Fruit fly (Drosophila melanogaster): ENCODE results near the gene CG17242.
A peak's percentile ranks its signal among the peaks of the same experiment; 100 is the strongest.

CG17242 gene

DNA sequence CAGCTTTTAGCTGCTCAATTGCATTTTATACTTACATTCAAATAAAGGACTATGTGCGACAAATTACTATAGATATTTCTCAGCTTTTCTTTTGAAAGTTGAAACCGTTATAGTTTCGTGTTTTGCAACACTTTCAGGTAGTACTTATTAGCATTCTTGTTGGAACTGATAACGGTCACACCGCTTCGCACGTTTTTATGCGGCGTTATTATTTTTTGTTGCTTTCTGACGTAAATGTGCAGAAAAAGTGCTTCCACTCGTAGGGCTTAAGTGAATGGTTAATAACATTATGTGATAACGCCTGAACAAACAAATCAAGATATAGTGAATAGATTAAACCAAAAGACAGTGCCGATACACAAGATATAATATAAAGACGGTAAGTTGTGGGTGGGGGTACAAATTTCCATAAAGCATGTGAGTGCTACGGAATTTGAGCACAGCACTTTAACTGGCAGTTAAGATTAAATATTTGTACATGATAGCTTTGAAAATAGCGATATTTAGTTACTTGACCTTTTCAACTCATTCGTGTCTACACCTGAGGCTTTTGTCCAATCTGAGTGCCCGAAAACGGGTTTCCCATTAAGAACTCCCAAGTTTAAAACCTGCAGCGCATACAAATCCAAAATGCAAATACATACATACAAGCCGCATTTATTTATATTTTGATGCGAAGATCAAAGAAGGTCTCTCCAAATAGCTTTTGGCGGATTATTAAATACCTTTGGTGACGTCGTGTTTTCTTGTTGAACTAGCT is 48.2 kb downstream of the CG17242 start, which contains the start of gene papi (continued):
- TF ChIP-seq CG10431 (GFP tag; optimal IDR thresholded peaks at IDR 0.05) (peak; percentile 22), HmgZ (tag; optimal IDR thresholded peaks at IDR 0.05) (peak; percentile 52), CG17385 (GFP tag; optimal IDR thresholded peaks at IDR 0.05) (peak; percentile 27), MESR4 (GFP tag; optimal IDR thresholded peaks at IDR 0.05) (peak; percentile 62), pzg (GFP tag; optimal IDR thresholded peaks at IDR 0.05) (peak; percentile 67), cwo (GFP tag; optimal IDR thresholded peaks at IDR 0.05) (peak; percentile 66), sqz (GFP tag; optimal IDR thresholded peaks at IDR 0.05) (peak; percentile 66), grau (tag; optimal IDR thresholded peaks at IDR 0.05) (peak; percentile 3), sd (tag; optimal IDR thresholded peaks at IDR 0.05) (peak; percentile 75), gro (GFP tag; optimal IDR thresholded peaks at IDR 0.05) (peak; percentile 31), CG8290 (GFP tag; optimal IDR thresholded peaks at IDR 0.05) (no peak), CG8290 (tag; optimal IDR thresholded peaks at IDR 0.05) (peak in 1 of 2 experiments; percentile 34), abd-A (tag; optimal IDR thresholded peaks at IDR 0.05) (peak; percentile 43), Hr78 (GFP tag; optimal IDR thresholded peaks at IDR 0.05) (peak in 1 of 2 experiments; percentile 90), gfzf (GFP tag; optimal IDR thresholded peaks at IDR 0.05) (peak; percentile 82), insv (GFP tag; optimal IDR thresholded peaks at IDR 0.05) (peak in 1 of 2 experiments; percentile 92), CG12155 (GFP tag; optimal IDR thresholded peaks at IDR 0.05) (no peak), HLH4C (GFP tag; IDR thresholded peaks at IDR 0.05; ENCODE audit: partially characterized antibody) (0 out of 3 replicates have a peak, but pooled peaks have one; percentile 13), CG9437 (GFP tag; optimal IDR thresholded peaks at IDR 0.05) (peak; percentile 27), Ets97D (GFP tag; optimal IDR thresholded peaks at IDR 0.05) (peak; percentile 31), CG4404 (GFP tag; IDR thresholded peaks at IDR 0.05) (no peak), CG6791 (GFP tag; IDR thresholded peaks at IDR 0.05; ENCODE audit: partially characterized antibody) (0 out of 3 replicates have a peak, but pooled peaks have one; percentile 21), BEAF-32 (GFP tag; optimal IDR thresholded peaks at IDR 0.05) (peak; percentile 20), Dp (GFP tag; optimal IDR thresholded peaks at IDR 0.05) (peak; percentile 27), CG1603 (tag; optimal IDR thresholded peaks at IDR 0.05) (peak; percentile 34), Rfx (GFP tag; IDR thresholded peaks at IDR 0.05) (peak; percentile 8; the same call in 1 of the 2 replicates), YL-1 (GFP tag; optimal IDR thresholded peaks at IDR 0.05) (peak; percentile 71), CG13894 (tag; optimal IDR thresholded peaks at IDR 0.05) (peak; percentile 21), E2f2 (GFP tag; IDR thresholded peaks at IDR 0.05) (peak; percentile 31; the same call in 1 of the 2 replicates), CG15514 (GFP tag; optimal IDR thresholded peaks at IDR 0.05) (peak; percentile 5), CG34422 (GFP tag; IDR thresholded peaks at IDR 0.05) (peak; percentile 61; the same call in 2 of the 3 replicates), CG17829 (tag; optimal IDR thresholded peaks at IDR 0.05) (peak; percentile 13), scrt (GFP tag; optimal IDR thresholded peaks at IDR 0.05) (peak; percentile 19), Aef1 (GFP tag; IDR thresholded peaks at IDR 0.05) (no peak), Sry-δ (GFP tag; optimal IDR thresholded peaks at IDR 0.05) (peak; percentile 26), crp (GFP tag; optimal IDR thresholded peaks at IDR 0.05) (peak in 1 of 2 experiments; percentile 14), CG6254 (GFP tag; optimal IDR thresholded peaks at IDR 0.05) (no peak), phol (tag; optimal IDR thresholded peaks at IDR 0.05) (peak; percentile 3), CG10267 (tag; optimal IDR thresholded peaks at IDR 0.05) (peak; percentile 91), CG34376 (GFP tag; optimal IDR thresholded peaks at IDR 0.05) (peak; percentile 44), CG4328 (GFP tag; optimal IDR thresholded peaks at IDR 0.05) (no peak), sug (tag; optimal IDR thresholded peaks at IDR 0.05) (peak; percentile 6), lbe (GFP tag; optimal IDR thresholded peaks at IDR 0.05) (peak; percentile 31), cato (GFP tag; optimal IDR thresholded peaks at IDR 0.05; ENCODE audit: borderline replicate concordance) (no peak), Max (GFP tag; optimal IDR thresholded peaks at IDR 0.05) (peak; percentile 69), hkb (optimal IDR thresholded peaks at IDR 0.05) (no peak), hkb (GFP tag; IDR thresholded peaks at IDR 0.05) (peak; percentile 9; the same call in 1 of the 2 replicates)

All from whole organism, embryonic.